Fruit fly (Drosophila melanogaster): ENCODE data around the gene X11L.

Gene X11L

DNA sequence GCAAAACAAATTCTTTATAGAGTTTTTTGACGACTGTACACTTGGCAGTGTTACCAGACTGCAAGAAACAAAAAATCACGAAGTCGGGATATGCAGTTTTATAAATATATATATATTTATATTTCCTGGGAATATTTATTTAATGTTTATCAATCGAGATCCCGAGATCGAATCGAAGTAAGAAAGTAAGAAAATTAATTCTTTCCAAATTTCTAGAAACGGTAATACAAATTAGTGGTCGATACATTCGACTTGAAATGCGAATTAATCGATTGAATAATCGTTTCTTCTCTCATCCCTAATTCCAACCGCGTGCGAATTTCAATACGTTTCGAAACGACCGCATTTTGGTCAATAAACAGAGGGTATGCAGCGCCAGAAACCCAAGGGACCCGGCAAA, 36.6 kb downstream of the X11L start, which contains the start of the genes CG8289 and CG5800 (continued):
- TF ChIP-seq jumu (GFP tag; optimal IDR thresholded peaks at IDR 0.05) (no peak), CG8290 (GFP tag; optimal IDR thresholded peaks at IDR 0.05) (no peak), CG8290 (tag; optimal IDR thresholded peaks at IDR 0.05) (no peak), CG2116 (GFP tag; optimal IDR thresholded peaks at IDR 0.05) (peak; percentile 65), scrt (GFP tag; optimal IDR thresholded peaks at IDR 0.05) (peak; percentile 64), CG15696 (tag; optimal IDR thresholded peaks at IDR 0.05) (peak; percentile 20), grau (tag; optimal IDR thresholded peaks at IDR 0.05) (no peak), CG43689 (GFP tag; IDR thresholded peaks at IDR 0.05) (no peak), otp (GFP tag; IDR thresholded peaks at IDR 0.05) (no peak), CG10543 (GFP tag; optimal IDR thresholded peaks at IDR 0.05) (peak; percentile 5), Doc2 (GFP tag; IDR thresholded peaks at IDR 0.05) (no peak), Awh (GFP tag; IDR thresholded peaks at IDR 0.05) (no peak), unc-4 (GFP tag; IDR thresholded peaks at IDR 0.05; ENCODE audit: partially characterized antibody) (peak; percentile 76), bcd (GFP tag; optimal IDR thresholded peaks at IDR 0.05) (no peak), vvl (GFP tag; IDR thresholded peaks at IDR 0.05) (no peak), cg (GFP tag; optimal IDR thresholded peaks at IDR 0.05) (no peak), tap (tag; optimal IDR thresholded peaks at IDR 0.05) (no peak), CG11560 (tag; IDR thresholded peaks at IDR 0.05) (peak; percentile 92), CG1792 (GFP tag; optimal IDR thresholded peaks at IDR 0.05) (no peak), CG2712 (tag; optimal IDR thresholded peaks at IDR 0.05) (peak; percentile 63), Bdp1 (GFP tag; optimal IDR thresholded peaks at IDR 0.05) (no peak), Oli (tag; optimal IDR thresholded peaks at IDR 0.05) (no peak), lbe (GFP tag; optimal IDR thresholded peaks at IDR 0.05) (peak; percentile 21), pzg (GFP tag; optimal IDR thresholded peaks at IDR 0.05) (peak; percentile 49), HmgD (GFP tag; optimal IDR thresholded peaks at IDR 0.05) (no peak), CG13894 (tag; optimal IDR thresholded peaks at IDR 0.05) (no peak), Ada2b (GFP tag; IDR thresholded peaks at IDR 0.05) (no peak), Nf-YC (tag; optimal IDR thresholded peaks at IDR 0.05) (no peak), trem (tag; optimal IDR thresholded peaks at IDR 0.05) (peak; percentile 89), pfk (GFP tag; optimal IDR thresholded peaks at IDR 0.05) (no peak), ftz-f1 (GFP tag; optimal IDR thresholded peaks at IDR 0.05) (no peak), nerfin-2 (GFP tag; IDR thresholded peaks at IDR 0.05; ENCODE audit: partially characterized antibody) (0 out of 2 replicates have a peak, but pooled peaks have one; percentile 13), ara (GFP tag; IDR thresholded peaks at IDR 0.05) (no peak), Ets97D (GFP tag; optimal IDR thresholded peaks at IDR 0.05) (peak; percentile 19), Gug (GFP tag; IDR thresholded peaks at IDR 0.05) (no peak), hb (GFP tag; IDR thresholded peaks at IDR 0.05; ENCODE audit: partially characterized antibody) (0 out of 3 replicates have a peak, but pooled peaks have one; percentile 14), CG8478 (optimal IDR thresholded peaks at IDR 0.05) (no peak), CG17829 (tag; optimal IDR thresholded peaks at IDR 0.05) (peak; percentile 65), NC2β (GFP tag; optimal IDR thresholded peaks at IDR 0.05) (no peak), Dll (GFP tag; IDR thresholded peaks at IDR 0.05; ENCODE audit: partially characterized antibody) (peak; percentile 80), CG6791 (GFP tag; IDR thresholded peaks at IDR 0.05; ENCODE audit: partially characterized antibody) (peak; percentile 49; the same call in 1 of the 3 replicates), CG17802 (tag; optimal IDR thresholded peaks at IDR 0.05) (no peak), CG10431 (GFP tag; optimal IDR thresholded peaks at IDR 0.05) (no peak), Rfx (GFP tag; IDR thresholded peaks at IDR 0.05) (no peak), Pdp1 (GFP tag; optimal IDR thresholded peaks at IDR 0.05) (no peak), CG34376 (GFP tag; optimal IDR thresholded peaks at IDR 0.05) (no peak), CG32767 (GFP tag; IDR thresholded peaks at IDR 0.05) (no peak), CG4424 (GFP tag; optimal IDR thresholded peaks at IDR 0.05) (peak; percentile 2), sqz (GFP tag; optimal IDR thresholded peaks at IDR 0.05) (no peak), seq (GFP tag; IDR thresholded peaks at IDR 0.05) (no peak), sd (tag; optimal IDR thresholded peaks at IDR 0.05) (no peak), Nf-YA (GFP tag; IDR thresholded peaks at IDR 0.05) (no peak)

Data from whole organism, embryonic.